Worm (Caenorhabditis elegans) whole organism, L1 larva: ENCODE results near the gene lelo-3.

Experiments
- F16B12.6 ChIP-seq: fragments of 150-350 bp; optimal IDR thresholded peaks from 2 replicates; lab custom pipeline; 2014; ENCODE audit warnings: missing biosample characterization, missing genetic modification characterization
- ama-1 ChIP-seq: fragments of 150-350 bp; optimal IDR thresholded peaks from 2 replicates; lab custom pipeline; 2014
- ceh-8 ChIP-seq: fragments of 200-800 bp; sonication (Bioruptor generic); optimal IDR thresholded peaks from 2 replicates; lab custom pipeline; 2018; ENCODE audit warnings: mild to moderate bottlenecking, missing genetic modification characterization, moderate library complexity, missing compliant biosample characterization
- hlh-4 ChIP-seq: sonication (generic microtip); optimal IDR thresholded peaks from 2 replicates; lab custom pipeline; 2016; ENCODE audit warnings: mild to moderate bottlenecking, missing genetic modification characterization, missing compliant biosample characterization
- irx-1 ChIP-seq: sonication (generic microtip); optimal IDR thresholded peaks from 2 replicates; lab custom pipeline; 2016; ENCODE audit warnings: missing genetic modification characterization, missing compliant biosample characterization
- lin-13 ChIP-seq: fragments of 150-350 bp; optimal IDR thresholded peaks from 2 replicates; lab custom pipeline; 2014; ENCODE audit warnings: missing biosample characterization, missing genetic modification reagents, missing genetic modification characterization
- lsy-2 ChIP-seq, 2 experiments: fragments of 150-350 bp; optimal IDR thresholded peaks; 2 replicates each; lab custom pipeline; 2014; ENCODE audit warnings: missing biosample characterization in 2 of 2, missing genetic modification characterization in 2 of 2
- nhr-19 ChIP-seq: fragments of 200-800 bp; sonication (Bioruptor generic); conservative IDR thresholded peaks from 2 replicates; pipeline ENCODE4 v1.3.6; 2022; ENCODE audit warnings: missing genetic modification characterization, missing compliant biosample characterization
- nhr-20 ChIP-seq: sonication (generic microtip); optimal IDR thresholded peaks from 2 replicates; lab custom pipeline; 2016; ENCODE audit warnings: mild to moderate bottlenecking, missing genetic modification characterization, missing compliant biosample characterization
- rnt-1 ChIP-seq: sonication (generic microtip); optimal IDR thresholded peaks from 2 replicates; lab custom pipeline; 2016; ENCODE audit warnings: mild to moderate bottlenecking, missing genetic modification characterization, moderate library complexity, missing compliant biosample characterization
- skn-1 ChIP-seq: fragments of 150-350 bp; optimal IDR thresholded peaks from 2 replicates; lab custom pipeline; 2014; ENCODE audit warnings: missing biosample characterization, missing genetic modification characterization
- snu-23 ChIP-seq: sonication (generic microtip); optimal IDR thresholded peaks from 2 replicates; lab custom pipeline; 2016; ENCODE audit warnings: missing genetic modification characterization, missing compliant biosample characterization
- zag-1 ChIP-seq: fragments of 150-350 bp; optimal IDR thresholded peaks from 2 replicates; lab custom pipeline; 2014; ENCODE audit warnings: missing biosample characterization, missing genetic modification characterization

The lelo-3 gene

ce11 chrX:5972212-5972611 is 50.2 kb downstream of the lelo-3 start:
- TF ChIP-seq hlh-4 (tag; lab: Kevin White, UChicago) (no peak), snu-23 (GFP tag; lab: Kevin White, UChicago) (no peak), lsy-2 (tag; optimal IDR thresholded peaks at IDR 0.05; lab: Kevin White, UChicago) (no peak), F16B12.6 (tag; lab: Kevin White, UChicago) (no peak), zag-1 (tag; lab: Kevin White, UChicago) (no peak), lin-13 (no peak), ama-1 (lab: Kevin White, UChicago) (no peak), ceh-8 (GFP tag; lab: Kevin White, UChicago) (no peak), nhr-20 (tag; lab: Kevin White, UChicago) (no peak), rnt-1 (no peak), nhr-19 (GFP tag; lab: Robert Waterston, UW) (no peak), irx-1 (tag; lab: Kevin White, UChicago) (no peak), skn-1 (no peak)
